Worm (Caenorhabditis elegans) whole organism, L1 larva: ENCODE measurements around the gene dkc-1.

ENCODE experiments used
- jun-1 ChIP-seq: fragments of 150-350 bp; optimal IDR thresholded peaks from 2 replicates; lab custom pipeline; 2014; ENCODE audit warnings: missing biosample characterization, missing genetic modification reagents, missing genetic modification characterization
- nhr-12 ChIP-seq: sonication (generic microtip); optimal IDR thresholded peaks from 2 replicates; lab custom pipeline; 2017; ENCODE audit warnings: missing biosample characterization, missing genetic modification characterization
- nhr-237 ChIP-seq: fragments of 150-350 bp; optimal IDR thresholded peaks from 2 replicates; lab custom pipeline; 2014; ENCODE audit warnings: missing biosample characterization, missing genetic modification characterization
- nhr-76 ChIP-seq: sonication (generic microtip); optimal IDR thresholded peaks from 2 replicates; lab custom pipeline; 2017; ENCODE audit warnings: missing biosample characterization, missing genetic modification characterization
- pag-3 ChIP-seq: sonication (generic microtip); optimal IDR thresholded peaks from 2 replicates; lab custom pipeline; 2017; ENCODE audit warnings: missing genetic modification characterization, mild to moderate bottlenecking, missing compliant biosample characterization, antibody characterized with exemption, borderline replicate concordance; ENCODE audit not compliant: insufficient read depth
- ztf-11 ChIP-seq, 2 experiments: sonication (generic microtip); optimal IDR thresholded peaks; 2 replicates each; lab custom pipeline; 2016 to 2017; ENCODE audit warnings: missing genetic modification characterization in 2 of 2, missing biosample characterization in 1 of 2, missing compliant biosample characterization in 1 of 2

ce11 chrIII:10736322-10736985 lies 11.8 kb upstream of the dkc-1 start:
- no peak for TF ChIP-seq nhr-12 (tag; lab: Kevin White, UChicago)
- TF ChIP-seq jun-1 (tag; lab: Kevin White, UChicago) = no peak
- TF ChIP-seq nhr-237 = no peak
- TF ChIP-seq pag-3 (tag; lab: Kevin White, UChicago) = no peak
- TF ChIP-seq nhr-76 = no peak
- TF ChIP-seq ztf-11 (tag; optimal IDR thresholded peaks at IDR 0.05; lab: Kevin White, UChicago) = no peak
